Worm (Caenorhabditis elegans) whole organism, midembryonic: Measurements from ENCODE around the gene ceh-31.

Experiments
- T22C8.4 ChIP-seq: fragments of 200-800 bp; sonication (Bioruptor generic); IDR thresholded peaks from 2 replicates; pipeline ENCODE4 v1.3.6; 2022; ENCODE audit warnings: missing genetic modification characterization, missing compliant biosample characterization
- cog-1 ChIP-seq: sonication (generic microtip); optimal IDR thresholded peaks from 2 replicates; lab custom pipeline; 2016; ENCODE audit warnings: missing genetic modification characterization, missing compliant biosample characterization
- flt-1 ChIP-seq: fragments of 200-800 bp; sonication (Bioruptor generic); IDR thresholded peaks from 2 replicates; pipeline ENCODE4 v1.3.6; 2022; ENCODE audit warnings: missing genetic modification characterization, missing compliant biosample characterization
- klf-2 ChIP-seq: fragments of 200-800 bp; sonication (Bioruptor generic); conservative IDR thresholded peaks from 2 replicates; pipeline ENCODE4 v1.3.6; 2022; ENCODE audit warnings: missing genetic modification reagents, missing genetic modification characterization, missing compliant biosample characterization
- med-1 ChIP-seq: sonication (generic microtip); optimal IDR thresholded peaks from 2 replicates; lab custom pipeline; 2017; ENCODE audit warnings: missing genetic modification characterization, mild to moderate bottlenecking, missing compliant biosample characterization, antibody characterized with exemption, missing genetic modification reagents; ENCODE audit not compliant: insufficient read depth
- ref-1 ChIP-seq: fragments of 200-800 bp; sonication (Bioruptor generic); conservative IDR thresholded peaks from 2 replicates; pipeline ENCODE4 v1.3.6; 2022; ENCODE audit warnings: missing genetic modification reagents, missing genetic modification characterization, missing compliant biosample characterization
- tab-1 ChIP-seq: fragments of 200-800 bp; sonication (Bioruptor generic); IDR thresholded peaks from 2 replicates; pipeline ENCODE4 v1.3.6; 2022; ENCODE audit warnings: missing genetic modification characterization, missing compliant biosample characterization
- ztf-23 ChIP-seq: fragments of 200-800 bp; sonication (Bioruptor generic); IDR thresholded peaks from 2 replicates; pipeline ENCODE4 v1.3.6; 2022; ENCODE audit warnings: missing genetic modification reagents, missing genetic modification characterization, missing compliant biosample characterization
- ztf-29 ChIP-seq: fragments of 200-800 bp; sonication (Bioruptor generic); IDR thresholded peaks from 2 replicates; pipeline ENCODE4 v1.3.6; 2022; ENCODE audit warnings: missing genetic modification reagents, missing genetic modification characterization, missing compliant biosample characterization

ceh-31 gene

ce11 chrX:3092460-3092859, 22.2 kb upstream of the ceh-31 start:
- TF ChIP-seq flt-1 (GFP tag; lab: Robert Waterston, UW) (no peak), ztf-29 (GFP tag; lab: Robert Waterston, UW) (no peak), klf-2 (GFP tag; lab: Robert Waterston, UW) (no peak)

ce11 chrX:3091119-3091746, 21.0 kb upstream of the ceh-31 start:
- TF ChIP-seq tab-1 (GFP tag; lab: Robert Waterston, UW) (no peak), cog-1 (tag; lab: Kevin White, UChicago) (no peak), med-1 (GFP tag; lab: Kevin White, UChicago) (no peak), ztf-29 (GFP tag; lab: Robert Waterston, UW) (no peak), ref-1 (GFP tag; lab: Robert Waterston, UW) (no peak), T22C8.4 (GFP tag; lab: Robert Waterston, UW) (no peak), ztf-23 (GFP tag; lab: Robert Waterston, UW) (no peak), klf-2 (GFP tag; lab: Robert Waterston, UW) (no peak), flt-1 (GFP tag; lab: Robert Waterston, UW) (no peak)

ce11 chrX:3089894-3090414, 19.7 kb upstream of the ceh-31 start:
- TF ChIP-seq cog-1 (tag; lab: Kevin White, UChicago), result no peak

- no peak for TF ChIP-seq klf-2 (GFP tag; lab: Robert Waterston, UW)
- TF ChIP-seq flt-1 (GFP tag; lab: Robert Waterston, UW), result no peak
- no peak for TF ChIP-seq ref-1 (GFP tag; lab: Robert Waterston, UW)
- TF ChIP-seq cog-1 (tag; lab: Kevin White, UChicago), result no peak
- no peak for TF ChIP-seq tab-1 (GFP tag; lab: Robert Waterston, UW)
- no peak for TF ChIP-seq ztf-29 (GFP tag; lab: Robert Waterston, UW)
- TF ChIP-seq T22C8.4 (GFP tag; lab: Robert Waterston, UW), result no peak
- TF ChIP-seq med-1 (GFP tag; lab: Kevin White, UChicago), result no peak
- TF ChIP-seq ztf-23 (GFP tag; lab: Robert Waterston, UW), result no peak
These were observed 19.2 kb upstream of the ceh-31 start, which contains the start of gene pccb-1 for ce11 chrX:3089423-3089822. TSS of gene pccb-1 (plus strand) at chrX:3089549.

DNA sequence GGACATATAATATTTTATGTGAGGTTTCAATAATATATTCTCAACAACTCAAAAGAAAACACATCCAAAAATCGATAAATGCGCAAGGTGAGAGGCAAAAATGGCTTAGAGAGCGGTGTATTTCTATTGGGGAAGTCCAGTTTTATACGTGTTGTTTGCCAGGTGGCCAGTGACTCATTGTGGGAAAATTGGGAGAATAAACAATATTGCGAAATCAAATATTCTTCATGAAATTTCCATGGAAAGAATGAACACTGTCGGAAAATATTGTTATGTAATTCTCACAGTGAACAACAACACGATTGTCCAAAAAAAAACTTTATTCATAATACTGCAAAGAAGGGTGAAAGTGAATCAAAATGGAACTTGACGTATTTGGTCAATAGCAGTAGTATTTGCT, 17.4 kb upstream of the ceh-31 start:
- TF ChIP-seq med-1 (GFP tag; lab: Kevin White, UChicago), result no peak
- TF ChIP-seq T22C8.4 (GFP tag; lab: Robert Waterston, UW), result no peak
- TF ChIP-seq tab-1 (GFP tag; lab: Robert Waterston, UW), result no peak
- TF ChIP-seq ztf-23 (GFP tag; lab: Robert Waterston, UW), result no peak

DNA sequence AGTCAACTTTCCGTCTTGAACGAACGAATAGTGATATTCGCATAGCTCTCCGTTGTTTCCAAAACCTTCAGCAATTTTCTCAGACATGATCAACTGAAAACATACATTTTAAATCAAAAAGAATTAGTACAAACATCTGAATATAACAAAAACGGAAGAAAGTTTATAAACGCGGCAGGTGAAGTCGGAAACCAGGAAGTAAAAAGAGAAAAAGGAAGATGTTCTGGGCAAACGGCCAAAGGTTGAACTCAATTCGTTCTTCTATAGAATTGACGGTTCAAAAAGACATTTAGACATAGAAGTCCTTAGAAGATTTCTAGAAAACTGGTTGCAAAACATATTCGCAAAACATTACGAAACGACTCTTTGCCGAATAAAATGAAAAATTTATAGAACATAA, 17.0 kb upstream of the ceh-31 start, which contains the start of gene F52E4.5:
Gene F52E4.5, minus strand, starts transcription at position 101 of the 400 bp plus-strand sequence.
- TF ChIP-seq ref-1 (GFP tag; lab: Robert Waterston, UW) (no peak), tab-1 (GFP tag; lab: Robert Waterston, UW) (no peak), ztf-23 (GFP tag; lab: Robert Waterston, UW) (no peak), klf-2 (GFP tag; lab: Robert Waterston, UW) (no peak), ztf-29 (GFP tag; lab: Robert Waterston, UW) (no peak), flt-1 (GFP tag; lab: Robert Waterston, UW) (no peak), cog-1 (tag; lab: Kevin White, UChicago) (no peak), med-1 (GFP tag; lab: Kevin White, UChicago) (no peak), T22C8.4 (GFP tag; lab: Robert Waterston, UW) (no peak)

DNA sequence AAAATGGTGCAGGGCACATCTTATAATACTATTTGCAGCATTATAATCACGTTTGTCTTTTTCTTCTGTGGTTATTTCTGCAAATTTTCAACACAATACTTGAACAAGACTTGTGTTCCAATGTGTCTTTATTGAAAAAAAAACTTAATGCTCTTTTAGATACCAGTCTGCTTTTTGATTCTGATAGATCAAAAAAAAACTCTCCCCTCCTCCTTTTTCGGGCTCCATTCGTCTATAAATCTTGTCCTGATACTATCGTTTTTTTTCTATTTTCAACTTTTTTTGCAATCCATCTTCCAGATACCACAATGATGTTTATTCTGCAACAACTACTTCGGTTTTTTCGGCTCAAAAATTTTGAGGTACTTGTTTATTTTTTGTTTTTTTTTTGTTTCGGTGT, 10.6 kb upstream of the ceh-31 start, which contains the start of gene twk-16:
Gene twk-16, plus strand, starts transcription at position 301 of the 400 bp plus-strand sequence.
- TF ChIP-seq klf-2 (GFP tag; lab: Robert Waterston, UW) (no peak), ref-1 (GFP tag; lab: Robert Waterston, UW) (no peak), ztf-23 (GFP tag; lab: Robert Waterston, UW) (no peak), T22C8.4 (GFP tag; lab: Robert Waterston, UW) (no peak), cog-1 (tag; lab: Kevin White, UChicago) (no peak), ztf-29 (GFP tag; lab: Robert Waterston, UW) (no peak), tab-1 (GFP tag; lab: Robert Waterston, UW) (no peak), med-1 (GFP tag; lab: Kevin White, UChicago) (no peak), flt-1 (GFP tag; lab: Robert Waterston, UW) (no peak)

- TF ChIP-seq T22C8.4 (GFP tag; lab: Robert Waterston, UW) (no peak), klf-2 (GFP tag; lab: Robert Waterston, UW) (no peak), ref-1 (GFP tag; lab: Robert Waterston, UW) (no peak), flt-1 (GFP tag; lab: Robert Waterston, UW) (no peak), tab-1 (GFP tag; lab: Robert Waterston, UW) (no peak), ztf-29 (GFP tag; lab: Robert Waterston, UW) (no peak), cog-1 (tag; lab: Kevin White, UChicago) (no peak), med-1 (GFP tag; lab: Kevin White, UChicago) (no peak), ztf-23 (GFP tag; lab: Robert Waterston, UW) (no peak)
These were observed 3.2 kb downstream of the ceh-31 start for ce11 chrX:3067052-3067451.

DNA sequence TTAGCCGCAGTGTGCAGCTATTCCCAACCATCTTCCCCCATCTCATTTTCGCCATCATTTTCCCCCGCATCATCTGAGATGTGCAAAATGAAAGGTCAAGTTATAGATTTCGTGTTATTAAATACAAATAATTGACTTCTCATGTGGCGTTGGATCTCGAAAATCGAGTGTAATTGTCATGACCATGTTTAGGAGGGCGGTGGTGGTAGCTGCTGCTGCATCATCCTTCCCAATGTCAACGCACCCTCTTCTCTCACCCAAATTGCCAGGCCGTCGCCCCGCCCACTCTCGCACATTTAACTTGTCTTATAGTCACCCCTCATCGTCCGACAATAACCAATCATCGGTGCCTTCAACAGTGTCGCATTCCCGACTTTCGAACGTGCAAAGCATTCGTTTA, 6.9 kb downstream of the ceh-31 start, which contains the start of gene ceh-30:
Gene ceh-30, plus strand, starts transcription at position 301 of the 400 bp plus-strand sequence.
- TF ChIP-seq ztf-23 (GFP tag; lab: Robert Waterston, UW) (no peak), ref-1 (GFP tag; lab: Robert Waterston, UW) (no peak), med-1 (GFP tag; lab: Kevin White, UChicago) (no peak), flt-1 (GFP tag; lab: Robert Waterston, UW) (no peak), ztf-29 (GFP tag; lab: Robert Waterston, UW) (no peak), cog-1 (tag; lab: Kevin White, UChicago) (no peak), tab-1 (GFP tag; lab: Robert Waterston, UW) (no peak), T22C8.4 (GFP tag; lab: Robert Waterston, UW) (no peak), klf-2 (GFP tag; lab: Robert Waterston, UW) (no peak)
